Worm (Caenorhabditis elegans): ENCODE results near the gene fut-3.

The fut-3 gene

DNA sequence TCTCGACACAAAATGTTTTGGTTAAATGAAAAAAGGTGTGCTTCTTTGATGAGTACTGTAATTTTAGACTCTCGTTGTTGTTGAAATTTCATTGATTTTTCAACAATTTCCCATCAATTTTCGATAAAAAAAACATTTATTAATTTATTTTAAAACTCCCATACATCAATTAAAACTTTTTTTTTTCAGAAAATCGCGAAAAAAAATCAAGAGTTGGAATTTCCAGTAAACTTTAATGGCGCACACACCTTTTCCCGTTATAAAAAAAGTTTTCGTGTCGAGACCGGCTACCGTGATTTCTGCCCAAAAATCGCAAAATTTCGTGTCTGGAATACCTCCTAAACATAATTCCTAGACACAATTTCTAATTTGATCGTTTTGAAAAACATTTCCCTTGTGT lies 35.2 kb upstream of the fut-3 start, which contains the start of gene C25H3.14:
TSS of gene C25H3.14 (plus strand) at position 301 of the 400 bp plus-strand sequence.
- TF ChIP-seq ztf-29 (GFP tag; IDR thresholded peaks at IDR 0.05) = no peak
- no peak for TF ChIP-seq med-1 (GFP tag; optimal IDR thresholded peaks at IDR 0.05; ENCODE audit: insufficient read depth)
- no peak for TF ChIP-seq ztf-23 (GFP tag; IDR thresholded peaks at IDR 0.05)
- TF ChIP-seq tab-1 (GFP tag; IDR thresholded peaks at IDR 0.05) = no peak
- no peak for TF ChIP-seq flt-1 (GFP tag; IDR thresholded peaks at IDR 0.05)
- no peak for TF ChIP-seq T22C8.4 (GFP tag; IDR thresholded peaks at IDR 0.05)
- TF ChIP-seq ref-1 (GFP tag; conservative IDR thresholded peaks at IDR 0.05) = no peak
- no peak for TF ChIP-seq klf-2 (GFP tag; conservative IDR thresholded peaks at IDR 0.05)
- TF ChIP-seq cog-1 (tag; optimal IDR thresholded peaks at IDR 0.05) = no peak

DNA sequence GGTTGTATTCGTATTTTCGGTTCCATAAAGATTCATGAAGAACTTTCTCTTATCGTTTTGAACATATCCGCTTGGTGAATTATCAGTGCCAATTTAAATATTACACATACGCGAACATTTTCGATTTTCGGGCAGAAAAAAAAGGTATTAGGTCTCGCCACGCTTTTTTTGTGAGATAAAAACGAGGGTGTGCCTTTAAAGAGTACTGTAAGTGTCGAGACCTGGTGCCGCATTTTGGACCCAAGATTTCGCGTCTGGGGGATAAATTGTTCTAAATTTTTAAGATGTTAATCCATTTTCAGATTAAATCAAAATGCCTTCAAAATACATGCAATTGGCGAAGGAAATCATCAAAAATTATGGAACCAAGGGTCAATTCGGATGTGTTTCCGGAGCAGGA lies 34.3 kb upstream of the fut-3 start, which contains the start of gene C25H3.3:
TSS of gene C25H3.3 (plus strand) at position 301 of the 400 bp plus-strand sequence.
- TF ChIP-seq klf-2 (GFP tag; conservative IDR thresholded peaks at IDR 0.05) = no peak
- TF ChIP-seq med-1 (GFP tag; optimal IDR thresholded peaks at IDR 0.05; ENCODE audit: insufficient read depth) = no peak
- no peak for TF ChIP-seq ref-1 (GFP tag; conservative IDR thresholded peaks at IDR 0.05)
- no peak for TF ChIP-seq flt-1 (GFP tag; IDR thresholded peaks at IDR 0.05)
- no peak for TF ChIP-seq ztf-23 (GFP tag; IDR thresholded peaks at IDR 0.05)
- TF ChIP-seq ztf-29 (GFP tag; IDR thresholded peaks at IDR 0.05) = no peak
- TF ChIP-seq tab-1 (GFP tag; IDR thresholded peaks at IDR 0.05) = no peak
- TF ChIP-seq T22C8.4 (GFP tag; IDR thresholded peaks at IDR 0.05) = no peak
- no peak for TF ChIP-seq cog-1 (tag; optimal IDR thresholded peaks at IDR 0.05)

- TF ChIP-seq flt-1 (GFP tag; IDR thresholded peaks at IDR 0.05) = no peak
- TF ChIP-seq ztf-23 (GFP tag; IDR thresholded peaks at IDR 0.05) = no peak
- TF ChIP-seq ztf-29 (GFP tag; IDR thresholded peaks at IDR 0.05) = no peak
- no peak for TF ChIP-seq med-1 (GFP tag; optimal IDR thresholded peaks at IDR 0.05; ENCODE audit: insufficient read depth)
- TF ChIP-seq ref-1 (GFP tag; conservative IDR thresholded peaks at IDR 0.05) = no peak
- TF ChIP-seq T22C8.4 (GFP tag; IDR thresholded peaks at IDR 0.05) = no peak
- TF ChIP-seq cog-1 (tag; optimal IDR thresholded peaks at IDR 0.05) = no peak
- TF ChIP-seq tab-1 (GFP tag; IDR thresholded peaks at IDR 0.05) = no peak
- TF ChIP-seq klf-2 (GFP tag; conservative IDR thresholded peaks at IDR 0.05) = no peak
These were observed 31.7 kb upstream of the fut-3 start, which contains the start of the genes ndub-5 and eif-2D for ce11 chrII:5691216-5691771. TSS of gene ndub-5 (minus strand) at chrII:5691353. TSS of gene eif-2D (plus strand) at chrII:5691721.

DNA sequence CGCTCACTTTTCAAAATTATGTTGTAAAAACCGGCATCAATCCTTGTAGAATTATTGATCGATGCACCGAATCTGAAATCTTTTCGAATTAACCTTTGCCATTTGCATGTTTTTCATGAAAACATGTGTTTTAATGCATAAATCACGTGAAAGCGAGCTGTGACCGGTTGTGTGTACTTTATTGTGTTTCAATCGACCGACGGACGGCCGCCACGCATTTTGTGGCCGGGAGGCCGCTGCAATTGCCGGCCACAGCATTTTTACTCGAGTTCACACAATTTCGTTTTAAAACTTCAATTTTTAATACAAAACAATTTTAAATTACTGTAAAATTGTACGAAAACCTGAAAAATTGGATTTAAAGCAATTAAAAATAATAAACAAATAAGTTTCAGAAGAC lies 29.4 kb upstream of the fut-3 start, which contains the start of gene C25H3.11:
TSS of gene C25H3.11 (minus strand) at position 82 of the 400 bp plus-strand sequence.
- TF ChIP-seq T22C8.4 (GFP tag; IDR thresholded peaks at IDR 0.05) (no peak), ztf-23 (GFP tag; IDR thresholded peaks at IDR 0.05) (no peak), klf-2 (GFP tag; conservative IDR thresholded peaks at IDR 0.05) (peak; percentile 46; the same call in 1 of the 2 replicates), ref-1 (GFP tag; conservative IDR thresholded peaks at IDR 0.05) (no peak), flt-1 (GFP tag; IDR thresholded peaks at IDR 0.05) (no peak), med-1 (GFP tag; optimal IDR thresholded peaks at IDR 0.05; ENCODE audit: insufficient read depth) (no peak), ztf-29 (GFP tag; IDR thresholded peaks at IDR 0.05) (no peak), cog-1 (tag; optimal IDR thresholded peaks at IDR 0.05) (no peak)

DNA sequence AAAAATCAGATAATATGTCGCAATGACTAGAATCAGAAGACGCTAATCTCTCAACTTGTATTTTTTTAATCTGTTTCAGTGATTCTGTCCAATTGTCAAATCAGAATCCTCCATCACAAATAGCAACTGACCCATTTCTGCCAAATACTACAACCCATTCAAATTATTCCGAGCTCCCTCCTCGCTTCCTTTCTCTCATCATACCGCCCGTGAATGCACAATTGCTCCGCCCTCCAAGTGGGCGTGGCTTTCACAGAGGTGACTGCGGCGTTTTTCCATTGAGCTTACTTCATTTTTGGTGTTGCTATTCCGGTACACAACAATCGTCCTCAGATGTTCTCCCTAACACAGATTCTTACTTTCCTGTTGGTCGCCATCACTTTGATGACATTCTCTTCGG lies 21.1 kb upstream of the fut-3 start, which contains the start of gene flp-27:
TSS of gene flp-27 (plus strand) at position 301 of the 400 bp plus-strand sequence.
- TF ChIP-seq med-1 (GFP tag; optimal IDR thresholded peaks at IDR 0.05; ENCODE audit: insufficient read depth) = no peak
- no peak for TF ChIP-seq ztf-29 (GFP tag; IDR thresholded peaks at IDR 0.05)
- TF ChIP-seq ztf-23 (GFP tag; IDR thresholded peaks at IDR 0.05) = no peak
- no peak for TF ChIP-seq cog-1 (tag; optimal IDR thresholded peaks at IDR 0.05)
- TF ChIP-seq ref-1 (GFP tag; conservative IDR thresholded peaks at IDR 0.05) = no peak
- no peak for TF ChIP-seq klf-2 (GFP tag; conservative IDR thresholded peaks at IDR 0.05)
- no peak for TF ChIP-seq flt-1 (GFP tag; IDR thresholded peaks at IDR 0.05)
- no peak for TF ChIP-seq T22C8.4 (GFP tag; IDR thresholded peaks at IDR 0.05)
- TF ChIP-seq tab-1 (GFP tag; IDR thresholded peaks at IDR 0.05) = no peak

DNA sequence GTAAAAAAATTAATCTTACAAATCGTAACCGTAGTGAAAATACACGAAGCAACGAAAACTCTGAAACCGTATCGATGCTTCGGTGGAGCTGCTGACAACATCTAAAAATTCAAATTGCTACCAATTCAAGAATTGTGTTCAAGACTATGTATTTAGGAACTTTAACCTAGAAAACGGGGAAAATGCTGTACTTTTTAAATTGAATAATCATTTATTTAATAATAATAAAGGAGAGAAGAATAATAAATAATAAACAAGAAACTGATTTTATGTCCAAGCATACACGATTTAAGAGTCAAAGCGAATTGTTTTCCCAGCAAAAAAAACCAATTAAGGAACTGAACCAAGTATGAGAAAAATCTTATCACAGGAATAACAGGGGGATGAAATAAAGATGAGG lies 10.0 kb upstream of the fut-3 start, which contains the start of gene C25H3.17:
TSS of gene C25H3.17 (minus strand) at position 101 of the 400 bp plus-strand sequence.
- TF ChIP-seq flt-1 (GFP tag; IDR thresholded peaks at IDR 0.05) (no peak), tab-1 (GFP tag; IDR thresholded peaks at IDR 0.05) (no peak), T22C8.4 (GFP tag; IDR thresholded peaks at IDR 0.05) (no peak), ztf-23 (GFP tag; IDR thresholded peaks at IDR 0.05) (no peak), ztf-29 (GFP tag; IDR thresholded peaks at IDR 0.05) (no peak), cog-1 (tag; optimal IDR thresholded peaks at IDR 0.05) (no peak), ref-1 (GFP tag; conservative IDR thresholded peaks at IDR 0.05) (no peak), klf-2 (GFP tag; conservative IDR thresholded peaks at IDR 0.05) (no peak), med-1 (GFP tag; optimal IDR thresholded peaks at IDR 0.05; ENCODE audit: insufficient read depth) (no peak)

DNA sequence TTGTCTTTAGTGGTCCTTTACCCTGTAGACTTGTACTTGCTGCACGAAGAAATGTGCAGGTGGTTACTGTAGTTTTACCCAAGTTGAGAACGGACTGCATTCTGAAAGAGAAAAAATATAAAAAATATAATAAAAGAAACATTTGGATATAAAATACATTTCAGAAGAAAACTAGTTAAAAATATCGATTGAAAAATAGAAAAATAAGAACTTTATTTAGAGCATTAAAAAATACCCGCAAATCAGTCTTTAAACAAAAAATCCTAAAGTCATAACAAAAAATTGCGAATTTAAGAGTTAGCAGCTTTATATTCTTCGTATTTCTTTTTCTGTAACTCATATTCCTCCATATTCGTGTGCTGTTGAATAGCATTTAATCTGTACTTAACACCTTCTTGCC lies 9.3 kb upstream of the fut-3 start, which contains the start of gene C25H3.7:
TSS of gene C25H3.7 (minus strand) at position 101 of the 400 bp plus-strand sequence.
- no peak for TF ChIP-seq T22C8.4 (GFP tag; IDR thresholded peaks at IDR 0.05)
- no peak for TF ChIP-seq cog-1 (tag; optimal IDR thresholded peaks at IDR 0.05)
- no peak for TF ChIP-seq flt-1 (GFP tag; IDR thresholded peaks at IDR 0.05)
- no peak for TF ChIP-seq ztf-29 (GFP tag; IDR thresholded peaks at IDR 0.05)
- TF ChIP-seq ztf-23 (GFP tag; IDR thresholded peaks at IDR 0.05) = no peak
- TF ChIP-seq klf-2 (GFP tag; conservative IDR thresholded peaks at IDR 0.05) = no peak
- TF ChIP-seq ref-1 (GFP tag; conservative IDR thresholded peaks at IDR 0.05) = no peak
- TF ChIP-seq tab-1 (GFP tag; IDR thresholded peaks at IDR 0.05) = no peak
- no peak for TF ChIP-seq med-1 (GFP tag; optimal IDR thresholded peaks at IDR 0.05; ENCODE audit: insufficient read depth)

DNA sequence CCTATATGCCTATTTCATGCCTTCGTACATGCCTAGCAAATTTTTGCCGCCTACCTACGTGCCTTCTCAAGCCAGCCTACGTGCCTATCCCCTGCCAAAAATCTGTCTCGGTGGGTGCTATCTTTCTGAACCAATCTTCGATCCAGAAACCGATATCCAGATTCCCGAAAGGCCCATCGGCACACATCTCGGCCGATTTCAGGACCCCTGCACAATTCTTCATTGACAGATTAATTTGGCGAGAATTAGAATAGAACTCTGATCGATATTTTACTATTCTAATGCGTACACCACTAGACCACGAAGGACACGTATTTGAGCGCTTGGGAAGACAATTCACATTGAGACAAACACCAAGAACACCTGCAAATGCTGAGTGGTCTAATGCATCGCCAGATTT lies 8.0 kb upstream of the fut-3 start:
- peak; percentile 74; the same call in 1 of the 2 replicates for TF ChIP-seq flt-1 (GFP tag; IDR thresholded peaks at IDR 0.05)
- no peak for TF ChIP-seq T22C8.4 (GFP tag; IDR thresholded peaks at IDR 0.05)

- TF ChIP-seq klf-2 (GFP tag; conservative IDR thresholded peaks at IDR 0.05) = no peak
These were observed 6.4 kb upstream of the fut-3 start, which contains the start of gene C25H3.16 for ce11 chrII:5665991-5666390. TSS of gene C25H3.16 (plus strand) at chrII:5666291.

DNA sequence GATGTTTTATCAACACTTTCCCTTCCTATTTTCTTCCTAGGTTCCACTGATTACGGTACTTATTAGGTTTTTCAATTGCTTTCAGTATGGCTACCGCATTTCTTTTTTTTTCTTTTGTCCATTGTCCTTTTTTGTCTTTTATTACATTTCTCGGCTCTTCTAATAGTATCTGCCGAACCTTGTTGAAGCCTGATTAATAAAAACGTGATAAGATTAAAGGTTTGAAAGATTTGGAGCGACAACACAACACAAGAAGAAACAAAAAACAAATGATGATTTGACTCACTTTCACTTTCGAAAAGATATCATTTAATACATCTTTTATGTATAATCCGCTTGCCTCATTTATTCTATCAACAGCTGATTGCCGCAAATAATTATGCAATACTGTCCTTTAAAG lies 5.5 kb upstream of the fut-3 start, which contains the start of gene C25H3.15:
TSS of gene C25H3.15 (plus strand) at position 301 of the 400 bp plus-strand sequence.
- TF ChIP-seq T22C8.4 (GFP tag; IDR thresholded peaks at IDR 0.05) = no peak
- TF ChIP-seq ztf-29 (GFP tag; IDR thresholded peaks at IDR 0.05) = no peak
- TF ChIP-seq med-1 (GFP tag; optimal IDR thresholded peaks at IDR 0.05; ENCODE audit: insufficient read depth) = no peak
- TF ChIP-seq ztf-23 (GFP tag; IDR thresholded peaks at IDR 0.05) = no peak
- no peak for TF ChIP-seq tab-1 (GFP tag; IDR thresholded peaks at IDR 0.05)
- no peak for TF ChIP-seq cog-1 (tag; optimal IDR thresholded peaks at IDR 0.05)
- no peak for TF ChIP-seq klf-2 (GFP tag; conservative IDR thresholded peaks at IDR 0.05)
- no peak for TF ChIP-seq flt-1 (GFP tag; IDR thresholded peaks at IDR 0.05)
- no peak for TF ChIP-seq ref-1 (GFP tag; conservative IDR thresholded peaks at IDR 0.05)

Data from whole organism, midembryonic.